Worm (Caenorhabditis elegans) whole organism, L3 larva: Measurements from ENCODE around the gene clec-196.

Source experiments
- ZK546.5 ChIP-seq: sonication (generic microtip); optimal IDR thresholded peaks from 2 replicates; lab custom pipeline; 2017; ENCODE audit warnings: missing biosample characterization, missing genetic modification characterization
- aly-2 ChIP-seq: fragments of 150-350 bp; optimal IDR thresholded peaks from 2 replicates; lab custom pipeline; 2014; ENCODE audit warnings: missing biosample characterization, missing genetic modification characterization
- ama-1 ChIP-seq: fragments of 150-350 bp; optimal IDR thresholded peaks from 2 replicates; lab custom pipeline; 2018
- ceh-16 ChIP-seq: sonication (generic microtip); optimal IDR thresholded peaks from 2 replicates; lab custom pipeline; 2017; ENCODE audit warnings: missing biosample characterization, missing genetic modification characterization
- ceh-28 ChIP-seq: fragments of 150-350 bp; optimal IDR thresholded peaks from 2 replicates; lab custom pipeline; 2014; ENCODE audit warnings: missing biosample characterization, missing genetic modification reagents, missing genetic modification characterization
- ceh-9 ChIP-seq: sonication (generic microtip); optimal IDR thresholded peaks from 2 replicates; lab custom pipeline; 2018; ENCODE audit warnings: missing biosample characterization, missing genetic modification characterization
- daf-12 ChIP-seq: fragments of 150-350 bp; optimal IDR thresholded peaks from 2 replicates; lab custom pipeline; 2014; ENCODE audit warnings: missing biosample characterization, missing genetic modification reagents, missing genetic modification characterization
- egl-5 ChIP-seq: fragments of 150-350 bp; optimal IDR thresholded peaks from 2 replicates; lab custom pipeline; 2017; ENCODE audit warnings: missing biosample characterization, missing genetic modification reagents, missing genetic modification characterization, inconsistent platforms
- elt-2 ChIP-seq: sonication (generic microtip); optimal IDR thresholded peaks from 2 replicates; lab custom pipeline; 2016; ENCODE audit warnings: missing genetic modification reagents, mild to moderate bottlenecking, missing genetic modification characterization, missing compliant biosample characterization
- elt-3 ChIP-seq, 3 experiments: fragments of 150-350 bp in 1 of 3; sonication (generic microtip) in 2 of 3; optimal IDR thresholded peaks; 2 replicates in 2 of 3; 4 replicates in 1 of 3; lab custom pipeline; 2014 to 2017; ENCODE audit warnings: missing biosample characterization in 3 of 3, missing genetic modification characterization in 3 of 3
- eor-1 ChIP-seq, 2 experiments: fragments of 150-350 bp; optimal IDR thresholded peaks; 2 replicates each; lab custom pipeline; 2014 to 2018; ENCODE audit warnings: missing biosample characterization in 2 of 2, missing genetic modification characterization in 2 of 2
- fkh-10 ChIP-seq: sonication (generic microtip); optimal IDR thresholded peaks from 2 replicates; lab custom pipeline; 2017; ENCODE audit warnings: missing biosample characterization, missing genetic modification reagents, missing genetic modification characterization
- hmg-11 ChIP-seq: sonication (generic microtip); optimal IDR thresholded peaks from 2 replicates; lab custom pipeline; 2016; ENCODE audit warnings: missing genetic modification characterization, missing compliant biosample characterization
- lin-15B ChIP-seq: fragments of 150-350 bp; optimal IDR thresholded peaks from 2 replicates; lab custom pipeline; 2014; ENCODE audit warnings: missing biosample characterization, missing genetic modification characterization
- lin-39 ChIP-seq: fragments of 150-350 bp; optimal IDR thresholded peaks from 2 replicates; lab custom pipeline; 2018; ENCODE audit warnings: missing biosample characterization, missing genetic modification reagents, missing genetic modification characterization
- lsy-12 ChIP-seq: sonication (generic microtip); optimal IDR thresholded peaks from 2 replicates; lab custom pipeline; 2016; ENCODE audit warnings: mild to moderate bottlenecking, missing genetic modification characterization, missing compliant biosample characterization
- mdl-1 ChIP-seq: fragments of 150-350 bp; optimal IDR thresholded peaks from 2 replicates; lab custom pipeline; 2014; ENCODE audit warnings: missing biosample characterization, missing genetic modification characterization
- mml-1 ChIP-seq: fragments of 150-350 bp; sonication (generic microtip); optimal IDR thresholded peaks from 3 replicates; lab custom pipeline; 2014; ENCODE audit warnings: missing biosample characterization, missing genetic modification characterization
- nfya-1 ChIP-seq: sonication (generic microtip); optimal IDR thresholded peaks from 2 replicates; lab custom pipeline; 2017; ENCODE audit warnings: missing genetic modification characterization, mild to moderate bottlenecking, missing compliant biosample characterization, antibody characterized with exemption, moderate library complexity; ENCODE audit not compliant: insufficient read depth
- nhr-23 ChIP-seq: fragments of 150-350 bp; optimal IDR thresholded peaks from 2 replicates; lab custom pipeline; 2014; ENCODE audit warnings: missing biosample characterization, missing genetic modification reagents, missing genetic modification characterization
- nhr-25 ChIP-seq: sonication (generic microtip); optimal IDR thresholded peaks from 2 replicates; lab custom pipeline; 2017; ENCODE audit warnings: missing biosample characterization, missing genetic modification characterization
- nhr-28 ChIP-seq: fragments of 150-350 bp; optimal IDR thresholded peaks from 2 replicates; lab custom pipeline; 2014; ENCODE audit warnings: missing biosample characterization, missing genetic modification characterization
- nhr-76 ChIP-seq: fragments of 150-350 bp; sonication (generic microtip); optimal IDR thresholded peaks from 5 replicates; lab custom pipeline; 2014; ENCODE audit warnings: missing biosample characterization, missing genetic modification characterization
- nhr-77 ChIP-seq: fragments of 150-350 bp; optimal IDR thresholded peaks from 2 replicates; lab custom pipeline; 2014; ENCODE audit warnings: missing biosample characterization, missing genetic modification characterization
- pha-4 ChIP-seq: fragments of 150-350 bp; optimal IDR thresholded peaks from 2 replicates; lab custom pipeline; 2014; ENCODE audit warnings: missing biosample characterization, missing genetic modification reagents, missing genetic modification characterization
- pqm-1 ChIP-seq: fragments of 150-350 bp; optimal IDR thresholded peaks from 2 replicates; lab custom pipeline; 2017; ENCODE audit warnings: missing biosample characterization, missing genetic modification characterization, inconsistent platforms
- skn-1 ChIP-seq: fragments of 150-350 bp; optimal IDR thresholded peaks from 2 replicates; lab custom pipeline; 2014; ENCODE audit warnings: missing biosample characterization, missing genetic modification characterization
- snpc-4 ChIP-seq: fragments of 150-350 bp; optimal IDR thresholded peaks from 2 replicates; lab custom pipeline; 2014; ENCODE audit warnings: missing biosample characterization, missing genetic modification characterization
- tbx-2 ChIP-seq: sonication (generic microtip); optimal IDR thresholded peaks from 2 replicates; lab custom pipeline; 2016; ENCODE audit warnings: mild to moderate bottlenecking, missing genetic modification characterization, missing compliant biosample characterization
- unc-39 ChIP-seq: sonication (generic microtip); optimal IDR thresholded peaks from 4 replicates; lab custom pipeline; 2017; ENCODE audit warnings: missing biosample characterization, missing genetic modification characterization
- unc-62 ChIP-seq: fragments of 150-350 bp; sonication (generic microtip); optimal IDR thresholded peaks from 4 replicates; lab custom pipeline; 2014; ENCODE audit warnings: missing biosample characterization, missing genetic modification reagents, missing genetic modification characterization
- ztf-11 ChIP-seq: fragments of 150-350 bp; optimal IDR thresholded peaks from 2 replicates; lab custom pipeline; 2014; ENCODE audit warnings: missing biosample characterization, missing genetic modification characterization

clec-196 gene

DNA sequence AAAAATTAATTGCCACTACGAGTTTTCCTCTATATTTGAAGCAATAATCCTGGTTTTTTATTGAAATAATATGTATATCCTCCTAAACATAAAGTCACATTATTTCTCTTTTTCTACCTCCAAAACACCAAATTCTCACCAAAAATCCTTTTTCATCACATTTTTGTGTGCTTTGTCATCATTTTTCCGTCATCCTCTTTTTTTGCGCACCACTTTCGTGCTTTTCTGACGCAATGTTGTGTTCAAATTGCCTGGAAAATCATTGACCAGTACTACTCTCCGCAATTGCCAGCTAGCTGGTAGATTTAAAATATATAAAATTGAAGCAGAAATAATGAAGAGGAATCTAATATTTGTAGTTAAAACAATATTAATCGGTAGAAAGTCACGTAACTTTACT lies 8.7 kb upstream of the clec-196 start:
- TF ChIP-seq hmg-11 (tag; lab: Kevin White, UChicago): no peak
- no peak for TF ChIP-seq nhr-28 (tag; lab: Kevin White, UChicago)
- TF ChIP-seq daf-12: no peak
- no peak for TF ChIP-seq mdl-1 (tag; lab: Kevin White, UChicago)
- TF ChIP-seq skn-1: peak; percentile 45
- TF ChIP-seq ztf-11 (tag; lab: Kevin White, UChicago): no peak
- no peak for TF ChIP-seq nhr-25 (tag; lab: Kevin White, UChicago)
- no peak for TF ChIP-seq nhr-23 (tag; lab: Kevin White, UChicago)

- TF ChIP-seq snpc-4: peak; percentile 28
- peak; percentile 28 for TF ChIP-seq pha-4
- no peak for TF ChIP-seq nhr-76
- TF ChIP-seq pqm-1 (tag; lab: Kevin White, UChicago): peak; percentile 4
- no peak for TF ChIP-seq lsy-12 (tag; lab: Kevin White, UChicago)
- no peak for TF ChIP-seq ceh-9 (tag; lab: Kevin White, UChicago)
- peak; percentile 5 for TF ChIP-seq lin-15B
- TF ChIP-seq hmg-11 (tag; lab: Kevin White, UChicago): peak; percentile 90
- no peak for TF ChIP-seq mdl-1 (tag; lab: Kevin White, UChicago)
- no peak for TF ChIP-seq eor-1 (tag; optimal IDR thresholded peaks at IDR 0.05; lab: Kevin White, UChicago)
- peak; percentile 93 for TF ChIP-seq egl-5 (tag; lab: Kevin White, UChicago)
- peak; percentile 15 for TF ChIP-seq elt-2
- TF ChIP-seq nhr-23 (tag; lab: Kevin White, UChicago): peak; percentile 42
- peak; percentile 66 for TF ChIP-seq nfya-1
- no peak for TF ChIP-seq fkh-10
- peak; percentile 67 for TF ChIP-seq lin-39
Measured at ce11 chrIV:17268628-17269027, 8.1 kb upstream of the clec-196 start.

- TF ChIP-seq egl-5 (tag; lab: Kevin White, UChicago) (no peak), ceh-28 (tag; lab: Kevin White, UChicago) (no peak), lin-39 (no peak), ama-1 (lab: Kevin White, UChicago) (no peak), nhr-76 (no peak), fkh-10 (no peak), mml-1 (tag; lab: Kevin White, UChicago) (no peak), eor-1 (tag; optimal IDR thresholded peaks at IDR 0.05; lab: Kevin White, UChicago) (no peak), nhr-77 (no peak), aly-2 (tag; lab: Kevin White, UChicago) (no peak), ceh-16 (tag; lab: Kevin White, UChicago) (no peak)
Measured at ce11 chrIV:17269042-17269441, 7.7 kb upstream of the clec-196 start, which contains the start of gene atgp-1. TSS of gene atgp-1 (plus strand) at chrIV:17269342.

DNA sequence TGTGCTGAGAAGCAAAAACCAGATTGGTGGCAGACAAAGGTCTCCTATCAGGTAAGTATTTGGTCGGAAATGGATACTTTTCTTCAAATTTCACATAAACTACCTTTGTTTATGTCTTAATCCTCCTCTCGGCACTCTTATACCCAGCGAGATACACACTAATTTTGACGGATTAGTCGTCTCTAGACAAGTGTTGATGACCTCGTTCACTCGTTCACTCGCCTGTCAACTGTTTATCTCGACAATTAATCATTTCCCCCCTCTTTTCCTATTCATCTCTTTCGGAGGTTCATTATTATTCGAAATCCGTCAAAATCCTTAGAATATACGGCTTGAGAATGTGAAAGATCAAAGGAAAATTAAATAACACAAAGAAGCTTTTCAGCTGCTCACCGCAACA lies 7.1 kb upstream of the clec-196 start:
- no peak for TF ChIP-seq lin-39
- TF ChIP-seq nhr-25 (tag; lab: Kevin White, UChicago): peak; percentile 25
- TF ChIP-seq lsy-12 (tag; lab: Kevin White, UChicago): no peak

- TF ChIP-seq ZK546.5: no peak
- TF ChIP-seq mml-1 (tag; lab: Kevin White, UChicago): no peak
- TF ChIP-seq unc-39 (tag; lab: Kevin White, UChicago): no peak
- TF ChIP-seq tbx-2 (tag; lab: Kevin White, UChicago): no peak
- no peak for TF ChIP-seq elt-2
- TF ChIP-seq unc-62 (GFP tag; lab: Kevin White, UChicago): no peak
- TF ChIP-seq lin-39: no peak
- no peak for TF ChIP-seq skn-1
- TF ChIP-seq lin-15B: no peak
- TF ChIP-seq elt-3 (tag; optimal IDR thresholded peaks at IDR 0.05; lab: Kevin White, UChicago): no peak
- TF ChIP-seq, all 47 proteins: peak for 0
Measured at ce11 chrIV:17273602-17274110, 3.1 kb upstream of the clec-196 start, which contains the start of gene gln-5. TSS of gene gln-5 (minus strand) at chrIV:17273652.

DNA sequence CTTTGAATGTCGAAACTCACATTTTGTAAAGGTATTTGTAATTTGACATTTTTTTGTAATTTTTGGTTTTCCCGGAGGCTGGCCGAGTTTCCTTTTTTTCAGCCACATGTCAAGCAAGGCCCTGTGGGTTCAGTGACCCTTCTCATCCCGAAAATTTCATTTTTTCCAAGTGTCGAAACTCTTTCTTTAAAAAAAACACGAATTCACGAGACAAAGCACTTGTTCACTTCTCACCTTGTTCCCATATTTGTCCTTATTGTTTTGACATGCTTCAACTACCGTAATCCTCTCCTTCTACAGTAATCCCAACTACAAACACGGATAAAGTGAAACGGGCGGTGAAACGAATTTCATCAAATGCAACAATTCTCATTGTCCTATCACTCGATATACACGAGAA lies 1.5 kb upstream of the clec-196 start, which contains the start of gene lhfp-4:
Gene lhfp-4 (plus strand): TSS at position 301 of the 400 bp plus-strand sequence.
- TF ChIP-seq eor-1 (tag; optimal IDR thresholded peaks at IDR 0.05; lab: Kevin White, UChicago) (no peak), nhr-28 (tag; lab: Kevin White, UChicago) (no peak), skn-1 (no peak)
